Fruit fly (Drosophila melanogaster) whole organism, wandering third instar larva: ENCODE data around the gene CG12590.

Experiments
- Abd-B ChIP-seq: fragments of >200 bp; optimal IDR thresholded peaks from 2 replicates; lab custom pipeline; 2017; ENCODE audit warnings: missing biosample characterization, missing genetic modification characterization
- Dif ChIP-seq: fragments of 200-275, 200-300 bp; sonication (Bioruptor generic); optimal IDR thresholded peaks from 2 replicates; lab custom pipeline; 2018; ENCODE audit warnings: missing biosample characterization, missing genetic modification characterization; ENCODE audit not compliant: partially characterized antibody
- HLH106 ChIP-seq: fragments of 200-800 bp; optimal IDR thresholded peaks from 3 replicates; lab custom pipeline; 2019; ENCODE audit warnings: missing biosample characterization, mild to moderate bottlenecking, missing genetic modification characterization, moderate library complexity
- Hnf4 ChIP-seq: fragments of 200-800 bp; sonication (Bioruptor generic); optimal IDR thresholded peaks from 2 replicates; lab custom pipeline; 2016; ENCODE audit warnings: missing biosample characterization, mild to moderate bottlenecking, missing genetic modification characterization
- Hr78 ChIP-seq: fragments of >200 bp; optimal IDR thresholded peaks from 2 replicates; lab custom pipeline; 2017; ENCODE audit warnings: missing biosample characterization, missing genetic modification characterization
- Hr83 ChIP-seq: fragments of 200-300 bp; sonication (Bioruptor generic); optimal IDR thresholded peaks from 2 replicates; lab custom pipeline; 2016; ENCODE audit warnings: missing biosample characterization, mild to moderate bottlenecking, missing genetic modification characterization, moderate library complexity; ENCODE audit not compliant: poor library complexity, severe bottlenecking
- Mio ChIP-seq: sonication (Bioruptor generic); optimal IDR thresholded peaks from 2 replicates; lab custom pipeline; 2016; ENCODE audit warnings: missing biosample characterization, missing genetic modification characterization
- ey ChIP-seq: fragments of 200-800 bp; sonication (Bioruptor generic); optimal IDR thresholded peaks from 2 replicates; lab custom pipeline; 2016; ENCODE audit warnings: missing biosample characterization, missing genetic modification characterization
- h ChIP-seq: fragments of 200-800 bp; sonication (Bioruptor generic); optimal IDR thresholded peaks from 3 replicates; lab custom pipeline; 2016; ENCODE audit warnings: missing biosample characterization, mild to moderate bottlenecking, missing genetic modification characterization
- lola ChIP-seq: fragments of >200 bp; optimal IDR thresholded peaks from 2 replicates; lab custom pipeline; 2017; ENCODE audit warnings: missing biosample characterization, missing genetic modification characterization
- pan ChIP-seq: fragments of >200 bp; optimal IDR thresholded peaks from 2 replicates; lab custom pipeline; 2017
- tai ChIP-seq: sonication (Bioruptor generic); optimal IDR thresholded peaks from 2 replicates; lab custom pipeline; 2016; ENCODE audit warnings: missing biosample characterization, missing genetic modification characterization
- usp ChIP-seq: fragments of >200 bp; optimal IDR thresholded peaks from 2 replicates; lab custom pipeline; 2017; ENCODE audit warnings: missing biosample characterization, missing genetic modification characterization

DNA sequence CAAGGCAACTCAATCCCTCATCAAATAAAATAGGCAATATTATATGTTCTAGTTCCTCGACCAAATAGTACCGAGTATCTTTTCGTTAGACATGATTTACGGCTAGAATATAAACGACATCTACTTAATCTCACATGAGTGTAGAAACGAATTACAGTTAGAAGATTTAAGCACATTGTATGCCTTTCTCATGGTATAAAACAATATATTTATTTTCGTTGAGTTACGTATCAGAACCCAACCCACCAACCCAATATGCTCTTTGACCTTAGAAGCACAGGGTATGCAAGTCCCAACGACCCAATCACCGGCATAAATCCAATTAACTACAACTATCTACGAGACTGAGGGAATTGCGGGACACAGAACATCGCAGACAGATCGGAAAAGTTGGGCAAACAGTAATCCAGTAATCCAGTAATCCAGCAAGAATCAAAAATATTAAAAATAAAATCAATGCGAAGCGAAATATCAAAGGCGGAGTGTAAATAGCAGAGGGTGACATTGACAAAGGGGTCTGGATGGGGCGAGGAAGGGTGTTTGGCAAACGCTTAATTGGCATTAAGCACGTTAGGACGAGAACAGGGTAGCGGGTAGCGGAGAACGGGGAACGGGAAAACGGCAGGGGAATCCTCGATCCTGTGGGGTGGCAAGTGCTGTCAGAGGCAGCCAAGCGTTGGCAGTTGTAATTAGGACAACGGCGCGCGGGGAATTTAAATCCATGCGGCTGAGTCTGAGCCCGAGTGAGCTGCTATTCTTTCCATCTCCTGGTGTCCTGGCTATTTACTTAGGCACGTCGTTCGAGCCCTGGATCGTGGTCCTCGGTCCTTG, 36.9 kb upstream of the CG12590 start:
- no peak for TF ChIP-seq HLH106 (tag; lab: Kevin White, UChicago)
- no peak for TF ChIP-seq tai (GFP tag; lab: Kevin White, UChicago)
- no peak for TF ChIP-seq ey (GFP tag; lab: Kevin White, UChicago)
- TF ChIP-seq Hr78 (GFP tag; lab: Kevin White, UChicago) = no peak
- TF ChIP-seq Hnf4 (GFP tag; lab: Kevin White, UChicago) = no peak
- TF ChIP-seq h (GFP tag; lab: Kevin White, UChicago) = no peak
- TF ChIP-seq Hr83 = no peak
- no peak for TF ChIP-seq Abd-B (GFP tag; lab: Kevin White, UChicago)
- TF ChIP-seq pan = no peak
- no peak for TF ChIP-seq lola (GFP tag; lab: Kevin White, UChicago)
- no peak for TF ChIP-seq usp (GFP tag; lab: Kevin White, UChicago)
- TF ChIP-seq Dif (GFP tag; lab: Kevin White, UChicago) = no peak
- TF ChIP-seq Mio (GFP tag; lab: Kevin White, UChicago) = no peak
